Worm (Caenorhabditis elegans): ENCODE data around the gene ule-3.

- TF ChIP-seq hlh-17 (GFP tag; optimal IDR thresholded peaks at IDR 0.05; ENCODE audit: borderline replicate concordance): no peak
- no peak for TF ChIP-seq ces-1 (GFP tag; optimal IDR thresholded peaks at IDR 0.05)
- TF ChIP-seq unc-130 (tag; optimal IDR thresholded peaks at IDR 0.05): no peak
- TF ChIP-seq nhr-12 (tag; optimal IDR thresholded peaks at IDR 0.05): no peak
- TF ChIP-seq tbx-2 (tag; optimal IDR thresholded peaks at IDR 0.05): no peak
- TF ChIP-seq nhr-19 (GFP tag; conservative IDR thresholded peaks at IDR 0.05): no peak
- TF ChIP-seq mdl-1 (tag; optimal IDR thresholded peaks at IDR 0.05): no peak
- TF ChIP-seq rnt-1 (tag; optimal IDR thresholded peaks at IDR 0.05): no peak
Observed at ce11 chrV:10804374-10804773, 10.8 kb downstream of the ule-3 start, which contains the start of gene secs-1.
